Fruit fly (Drosophila melanogaster): ENCODE results near the gene hd.

hd gene

DNA sequence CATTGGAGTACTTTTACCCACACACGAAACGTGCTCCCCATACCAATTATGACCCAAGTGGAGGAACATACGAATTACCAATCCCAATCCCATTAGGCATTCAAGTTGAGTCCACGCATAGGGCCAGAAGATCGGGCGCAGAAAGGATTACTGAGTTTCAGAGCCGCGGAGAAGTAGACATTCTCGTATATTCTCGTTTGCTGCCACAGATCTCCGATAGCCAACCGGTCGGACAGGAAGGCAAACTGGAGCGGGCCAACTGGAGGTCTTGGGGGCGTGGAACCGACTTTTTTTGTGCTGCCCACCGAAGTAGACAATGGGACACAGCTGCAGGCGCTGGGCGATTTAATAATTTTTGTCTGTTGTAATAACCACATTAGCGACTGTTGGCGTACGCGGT lies 14.3 kb upstream of the hd start:
- TF ChIP-seq CG10631 (GFP tag; optimal IDR thresholded peaks at IDR 0.05) = no peak
- no peak for TF ChIP-seq Eip78C (GFP tag)
- peak; percentile 35 to 37 for TF ChIP-seq ss (GFP tag; optimal IDR thresholded peaks at IDR 0.05)
- TF ChIP-seq CG1621 (tag; optimal IDR thresholded peaks at IDR 0.05) = peak; percentile 32
- no peak for TF ChIP-seq CG6792 (GFP tag; optimal IDR thresholded peaks at IDR 0.05)

DNA sequence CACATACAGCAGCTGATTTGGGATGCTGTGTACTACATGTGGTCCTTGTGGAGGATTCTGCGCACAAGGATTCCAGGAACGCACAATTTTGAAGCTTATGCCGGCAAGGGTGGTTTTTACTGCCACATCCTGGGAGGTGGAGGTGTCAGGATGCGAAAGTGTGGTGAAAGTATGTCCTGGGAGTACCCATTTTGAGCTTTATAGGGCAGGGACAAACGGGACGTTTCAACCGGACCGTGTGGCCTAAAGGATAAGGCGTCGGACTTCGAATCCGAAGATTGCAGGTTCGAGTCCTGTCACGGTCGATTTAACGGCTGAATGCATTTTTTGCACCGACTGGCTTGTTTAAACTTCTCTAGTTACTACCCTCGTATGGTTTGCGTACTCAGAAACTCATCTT lies 13.2 kb upstream of the hd start:
- no peak for TF ChIP-seq CG6854 (GFP tag; optimal IDR thresholded peaks at IDR 0.05)
- TF ChIP-seq CG1621 (tag; optimal IDR thresholded peaks at IDR 0.05) = no peak
- TF ChIP-seq Ets21C (GFP tag; optimal IDR thresholded peaks at IDR 0.05) = no peak
- no peak for TF ChIP-seq CG8632 (GFP tag; optimal IDR thresholded peaks at IDR 0.05)
- TF ChIP-seq CG3919 (GFP tag; optimal IDR thresholded peaks at IDR 0.05) = no peak
- no peak for TF ChIP-seq achi (GFP tag; optimal IDR thresholded peaks at IDR 0.05)
- TF ChIP-seq OdsH (GFP tag; optimal IDR thresholded peaks at IDR 0.05) = no peak
- TF ChIP-seq lz (GFP tag; optimal IDR thresholded peaks at IDR 0.05) = no peak
- TF ChIP-seq Blimp-1 (GFP tag; optimal IDR thresholded peaks at IDR 0.05) = no peak
- TF ChIP-seq ss (GFP tag; optimal IDR thresholded peaks at IDR 0.05) = no peak
- no peak for TF ChIP-seq Eip93F (GFP tag; optimal IDR thresholded peaks at IDR 0.05)
- TF ChIP-seq CG15336 (GFP tag; IDR thresholded peaks at IDR 0.05) = no peak
- no peak for TF ChIP-seq CG6792 (GFP tag; optimal IDR thresholded peaks at IDR 0.05)
- TF ChIP-seq Lpt (GFP tag; optimal IDR thresholded peaks at IDR 0.05) = no peak
- no peak for TF ChIP-seq CG8319 (GFP tag; optimal IDR thresholded peaks at IDR 0.05)

DNA sequence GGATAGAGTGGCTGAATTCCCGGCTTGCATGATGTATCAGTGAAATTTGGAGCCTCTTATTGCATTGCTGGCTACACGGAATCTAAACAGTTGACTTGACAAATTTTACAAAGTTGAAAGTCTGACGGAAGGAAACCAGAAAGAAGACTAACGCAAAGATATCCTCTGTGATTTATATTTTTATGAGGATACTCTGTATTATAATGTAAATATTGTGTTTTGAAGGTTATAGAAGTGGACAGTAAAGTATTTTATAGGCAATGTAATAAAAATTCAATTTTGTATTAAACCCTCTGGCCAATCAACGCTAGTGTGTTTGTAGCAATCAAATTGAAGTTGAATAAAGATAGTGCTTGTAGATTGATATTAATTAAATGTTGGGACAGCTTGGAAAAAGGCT lies 12.8 kb upstream of the hd start, which contains the start of gene CG14668:
Gene CG14668 (minus strand): TSS at position 101 of the 400 bp plus-strand sequence.
- TF ChIP-seq CG11902 (GFP tag; optimal IDR thresholded peaks at IDR 0.05) (no peak), CG1621 (tag; optimal IDR thresholded peaks at IDR 0.05) (no peak), CG11294 (GFP tag; IDR thresholded peaks at IDR 0.05) (no peak), Hr4 (GFP tag; optimal IDR thresholded peaks at IDR 0.05) (no peak), CG6163 (GFP tag; IDR thresholded peaks at IDR 0.05) (no peak), CG6792 (GFP tag; optimal IDR thresholded peaks at IDR 0.05) (no peak), CG3032 (tag; optimal IDR thresholded peaks at IDR 0.05) (no peak), esn (GFP tag; optimal IDR thresholded peaks at IDR 0.05) (no peak), Blimp-1 (GFP tag; optimal IDR thresholded peaks at IDR 0.05) (no peak), Eip75B (GFP tag; optimal IDR thresholded peaks at IDR 0.05) (no peak), CG10631 (GFP tag; optimal IDR thresholded peaks at IDR 0.05) (no peak), lz (GFP tag; optimal IDR thresholded peaks at IDR 0.05) (no peak), fd85E (GFP tag; optimal IDR thresholded peaks at IDR 0.05) (no peak), net (GFP tag; optimal IDR thresholded peaks at IDR 0.05) (no peak), Sox15 (GFP tag; optimal IDR thresholded peaks at IDR 0.05) (no peak), fd59A (GFP tag; optimal IDR thresholded peaks at IDR 0.05) (no peak), Sox14 (GFP tag; optimal IDR thresholded peaks at IDR 0.05) (no peak), CG11762 (GFP tag; optimal IDR thresholded peaks at IDR 0.05; ENCODE audit: insufficient read depth) (no peak), achi (GFP tag; optimal IDR thresholded peaks at IDR 0.05) (no peak), svp (GFP tag) (no peak)

DNA sequence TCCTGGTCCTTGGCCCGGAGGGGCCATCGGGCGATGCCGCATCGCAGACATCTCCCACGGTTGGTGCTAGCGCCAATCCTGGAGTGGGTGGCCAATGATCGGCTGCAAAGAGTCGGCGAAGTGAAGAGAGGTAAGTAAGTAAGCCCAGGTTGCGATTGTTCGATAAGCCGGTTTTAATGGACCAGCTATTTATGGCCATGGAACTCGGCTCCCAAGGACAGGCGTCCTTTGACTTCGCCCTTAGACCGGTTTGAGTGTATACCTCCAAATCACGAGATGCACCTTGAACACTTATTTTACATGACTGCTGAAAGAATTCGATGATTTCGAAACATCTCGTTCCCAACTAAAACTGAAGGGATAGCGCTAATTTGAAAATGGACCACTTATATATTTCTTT lies 11.0 kb upstream of the hd start:
- no peak for TF ChIP-seq vri (GFP tag; optimal IDR thresholded peaks at IDR 0.05)
- no peak for TF ChIP-seq CG11902 (GFP tag; optimal IDR thresholded peaks at IDR 0.05)
- no peak for TF ChIP-seq Ets21C (GFP tag; optimal IDR thresholded peaks at IDR 0.05)
- TF ChIP-seq CG7368 (GFP tag; optimal IDR thresholded peaks at IDR 0.05) = no peak
- TF ChIP-seq achi (GFP tag; optimal IDR thresholded peaks at IDR 0.05) = no peak
- no peak for TF ChIP-seq esn (GFP tag; optimal IDR thresholded peaks at IDR 0.05)
- TF ChIP-seq Eip93F (GFP tag; optimal IDR thresholded peaks at IDR 0.05) = no peak
- TF ChIP-seq Smox (GFP tag; optimal IDR thresholded peaks at IDR 0.05) = no peak
- no peak for TF ChIP-seq CG11762 (GFP tag; optimal IDR thresholded peaks at IDR 0.05; ENCODE audit: insufficient read depth)
- TF ChIP-seq Gug (GFP tag; IDR thresholded peaks at IDR 0.05) = no peak
- no peak for TF ChIP-seq Hr4 (GFP tag; optimal IDR thresholded peaks at IDR 0.05)
- peak; percentile 16 to 37 for TF ChIP-seq ss (GFP tag; optimal IDR thresholded peaks at IDR 0.05)
- peak; percentile 43 for TF ChIP-seq CG6808 (GFP tag; optimal IDR thresholded peaks at IDR 0.05)
- no peak for TF ChIP-seq CG31627 (GFP tag; optimal IDR thresholded peaks at IDR 0.05)
- TF ChIP-seq CG3032 (tag; optimal IDR thresholded peaks at IDR 0.05) = no peak
- TF ChIP-seq Hr39 (GFP tag; optimal IDR thresholded peaks at IDR 0.05) = no peak
- TF ChIP-seq net (GFP tag; optimal IDR thresholded peaks at IDR 0.05) = no peak
- no peak for TF ChIP-seq CG6163 (GFP tag; IDR thresholded peaks at IDR 0.05)
- TF ChIP-seq CG6276 (GFP tag; optimal IDR thresholded peaks at IDR 0.05) = no peak
- TF ChIP-seq Eip75B (GFP tag; optimal IDR thresholded peaks at IDR 0.05) = peak; percentile 39
- TF ChIP-seq Lpt (GFP tag; optimal IDR thresholded peaks at IDR 0.05) = no peak
- no peak for TF ChIP-seq CG1621 (tag; optimal IDR thresholded peaks at IDR 0.05)
- no peak for TF ChIP-seq spab (GFP tag; optimal IDR thresholded peaks at IDR 0.05)
- TF ChIP-seq CG4318 (GFP tag; optimal IDR thresholded peaks at IDR 0.05) = no peak
- TF ChIP-seq cyc (GFP tag; optimal IDR thresholded peaks at IDR 0.05) = no peak
- TF ChIP-seq topi (GFP tag; optimal IDR thresholded peaks at IDR 0.05) = no peak
- peak; percentile 25 for TF ChIP-seq pdm3 (GFP tag; optimal IDR thresholded peaks at IDR 0.05)
- no peak for TF ChIP-seq CG10631 (GFP tag; optimal IDR thresholded peaks at IDR 0.05)
- no peak for TF ChIP-seq CG3919 (GFP tag; optimal IDR thresholded peaks at IDR 0.05)
